Fruit fly (Drosophila melanogaster) whole organism, embryonic: Measurements from ENCODE around the gene Ac76E.

Experiments used
- C15 ChIP-seq: fragments of 200-800 bp; sonication (Bioruptor generic); IDR thresholded peaks from 3 replicates; pipeline ENCODE4 v1.3.6; 2022; ENCODE audit warnings: missing biosample characterization, missing genetic modification characterization
- CG10979 ChIP-seq: fragments of 200-800 bp; sonication (Bioruptor generic); optimal IDR thresholded peaks from 2 replicates; lab custom pipeline; 2018; ENCODE audit warnings: missing biosample characterization, mild to moderate bottlenecking, missing genetic modification characterization, moderate library complexity
- CG11504 ChIP-seq: fragments of 200-800 bp; sonication (Bioruptor generic); optimal IDR thresholded peaks from 3 replicates; lab custom pipeline; 2019; ENCODE audit warnings: missing biosample characterization, mild to moderate bottlenecking, missing genetic modification characterization, moderate library complexity
- CG11560 ChIP-seq: fragments of 200-800 bp; sonication (Bioruptor generic); IDR thresholded peaks from 3 replicates; pipeline ENCODE4 v1.3.6; 2022; ENCODE audit warnings: missing biosample characterization, missing genetic modification characterization
- CG12744 ChIP-seq: fragments of 200-800 bp; sonication (Bioruptor generic); optimal IDR thresholded peaks from 2 replicates; lab custom pipeline; 2016; ENCODE audit warnings: missing biosample characterization, missing genetic modification characterization
- CG14441 ChIP-seq: fragments of 200-800 bp; sonication (Bioruptor generic); IDR thresholded peaks from 2 replicates; pipeline ENCODE4 v1.3.6; 2022; ENCODE audit warnings: missing biosample characterization, missing genetic modification characterization
- CG1529 ChIP-seq: fragments of 200-800 bp; sonication (Bioruptor generic); optimal IDR thresholded peaks from 3 replicates; lab custom pipeline; 2018; ENCODE audit warnings: missing biosample characterization, missing genetic modification characterization
- CG15514 ChIP-seq: fragments of 200-800 bp; sonication (Bioruptor generic); optimal IDR thresholded peaks from 3 replicates; lab custom pipeline; 2017; ENCODE audit warnings: missing biosample characterization, missing genetic modification characterization, mild to moderate bottlenecking, moderate library complexity, missing genetic modification reagents
- CG15696 ChIP-seq: fragments of 200-800 bp; sonication (Bioruptor generic); optimal IDR thresholded peaks from 2 replicates; lab custom pipeline; 2019; ENCODE audit warnings: missing biosample characterization, mild to moderate bottlenecking, missing genetic modification characterization, moderate library complexity
- CG17612 ChIP-seq: fragments of 200-800 bp; sonication (Bioruptor generic); IDR thresholded peaks from 2 replicates; pipeline ENCODE4 v1.3.6; 2022; ENCODE audit warnings: missing biosample characterization, missing genetic modification characterization
- CG2120 ChIP-seq: fragments of 200-800 bp; sonication (Bioruptor generic); optimal IDR thresholded peaks from 3 replicates; lab custom pipeline; 2016; ENCODE audit warnings: missing biosample characterization, missing genetic modification characterization
- CG30020 ChIP-seq: fragments of 200-800 bp; optimal IDR thresholded peaks from 2 replicates; lab custom pipeline; 2019; ENCODE audit warnings: missing biosample characterization, mild to moderate bottlenecking, missing genetic modification characterization, moderate library complexity
- CG31388 ChIP-seq: fragments of 200-800 bp; sonication (Bioruptor generic); optimal IDR thresholded peaks from 2 replicates; lab custom pipeline; 2016; ENCODE audit warnings: missing biosample characterization, missing genetic modification characterization
- CG33213 ChIP-seq: fragments of 200-800 bp; sonication (Bioruptor generic); optimal IDR thresholded peaks from 3 replicates; lab custom pipeline; 2016; ENCODE audit warnings: missing biosample characterization, missing genetic modification characterization
- CG3847 ChIP-seq: fragments of 200-800 bp; sonication (Bioruptor generic); IDR thresholded peaks from 2 replicates; pipeline ENCODE4 v1.3.6; 2022; ENCODE audit warnings: missing biosample characterization, missing genetic modification characterization
- CG7357 ChIP-seq: fragments of 200-800 bp; sonication (Bioruptor generic); IDR thresholded peaks from 3 replicates; pipeline ENCODE4 v1.3.6; 2022; ENCODE audit warnings: missing biosample characterization, missing genetic modification characterization
- CG7928 ChIP-seq: fragments of 200-800 bp; sonication (Bioruptor generic); optimal IDR thresholded peaks from 2 replicates; lab custom pipeline; 2017; ENCODE audit warnings: missing biosample characterization, mild to moderate bottlenecking, missing genetic modification characterization
- CG8924 ChIP-seq: fragments of 200-800 bp; optimal IDR thresholded peaks from 3 replicates; lab custom pipeline; 2019; ENCODE audit warnings: missing biosample characterization, mild to moderate bottlenecking, missing genetic modification characterization, moderate library complexity
- CG9609 ChIP-seq: fragments of 200-800 bp; sonication (Bioruptor generic); optimal IDR thresholded peaks from 3 replicates; lab custom pipeline; 2016; ENCODE audit warnings: missing biosample characterization, missing genetic modification characterization
- CG9876 ChIP-seq: fragments of 200-800 bp; sonication (Bioruptor generic); optimal IDR thresholded peaks from 2 replicates; lab custom pipeline; 2016; ENCODE audit warnings: missing biosample characterization, missing genetic modification characterization
- D19A ChIP-seq: fragments of 200-800 bp; optimal IDR thresholded peaks from 3 replicates; lab custom pipeline; 2019; ENCODE audit warnings: missing biosample characterization, mild to moderate bottlenecking, missing genetic modification characterization, moderate library complexity
- Dfd ChIP-seq, 2 experiments: fragments of >200 bp; optimal IDR thresholded peaks; 2 replicates each; lab custom pipeline; 2017; ENCODE audit warnings: missing biosample characterization in 2 of 2, missing genetic modification characterization in 2 of 2
- Dref ChIP-seq: fragments of 200-800 bp; sonication (Bioruptor generic); IDR thresholded peaks from 2 replicates; pipeline ENCODE4 v1.3.6; 2022; ENCODE audit warnings: missing biosample characterization, missing genetic modification characterization
- E2f1 ChIP-seq: fragments of 200-800 bp; sonication (Bioruptor generic); IDR thresholded peaks from 2 replicates; pipeline ENCODE4 v1.3.6; 2022; ENCODE audit warnings: missing biosample characterization, missing genetic modification characterization
- HLH4C ChIP-seq: fragments of 200-800 bp; sonication (Bioruptor generic); IDR thresholded peaks from 3 replicates; pipeline ENCODE4 v1.3.6; 2022; ENCODE audit warnings: missing biosample characterization, missing genetic modification characterization; ENCODE audit not compliant: partially characterized antibody
- Hey ChIP-seq: fragments of 200-800 bp; sonication (Bioruptor generic); optimal IDR thresholded peaks from 3 replicates; lab custom pipeline; 2018; ENCODE audit warnings: missing biosample characterization, mild to moderate bottlenecking, missing genetic modification characterization
- HmgZ ChIP-seq: fragments of 200-800 bp; sonication (Bioruptor generic); optimal IDR thresholded peaks from 2 replicates; lab custom pipeline; 2018; ENCODE audit warnings: missing biosample characterization, mild to moderate bottlenecking, missing genetic modification characterization
- Hr3 ChIP-seq: fragments of 200-800 bp; sonication (Bioruptor generic); optimal IDR thresholded peaks from 3 replicates; lab custom pipeline; 2016; ENCODE audit warnings: missing biosample characterization, missing genetic modification characterization
- Nf-YC ChIP-seq: fragments of 200-800 bp; optimal IDR thresholded peaks from 3 replicates; lab custom pipeline; 2019; ENCODE audit warnings: missing biosample characterization, mild to moderate bottlenecking, missing genetic modification characterization, moderate library complexity
- Scr ChIP-seq: fragments of 200-800 bp; sonication (Bioruptor generic); IDR thresholded peaks from 2 replicates; pipeline ENCODE4 v1.3.6; 2022; ENCODE audit warnings: missing biosample characterization, missing genetic modification characterization; ENCODE audit not compliant: partially characterized antibody
- ash1 ChIP-seq: fragments of 200-800 bp; sonication (Bioruptor generic); optimal IDR thresholded peaks from 2 replicates; lab custom pipeline; 2018; ENCODE audit warnings: missing biosample characterization, mild to moderate bottlenecking, missing genetic modification characterization
- bsh ChIP-seq, 2 experiments: fragments of 200-800 bp; sonication (Bioruptor generic); optimal IDR thresholded peaks; 2 replicates each; lab custom pipeline; 2017 to 2018; ENCODE audit warnings: mild to moderate bottlenecking in 2 of 2, missing biosample characterization in 2 of 2, missing genetic modification characterization in 2 of 2, moderate library complexity in 1 of 2
- chif ChIP-seq, 2 experiments: fragments of 200-800 bp; sonication (Bioruptor generic); optimal IDR thresholded peaks; 3 replicates each; lab custom pipeline; 2016; ENCODE audit warnings: missing biosample characterization in 2 of 2, missing genetic modification characterization in 2 of 2
- ci ChIP-seq: fragments of 200-800 bp; sonication (Bioruptor generic); IDR thresholded peaks from 3 replicates; pipeline ENCODE4 v1.3.6; 2022; ENCODE audit warnings: missing biosample characterization, missing genetic modification characterization
- crc ChIP-seq: fragments of 200-800 bp; sonication (Bioruptor generic); optimal IDR thresholded peaks from 2 replicates; lab custom pipeline; 2016; ENCODE audit warnings: missing biosample characterization, missing genetic modification characterization
- en ChIP-seq: fragments of 200-800 bp; sonication (Bioruptor generic); optimal IDR thresholded peaks from 2 replicates; lab custom pipeline; 2016; ENCODE audit warnings: missing biosample characterization, missing genetic modification characterization
- gsb ChIP-seq: fragments of 200-800 bp; sonication (Bioruptor generic); IDR thresholded peaks from 2 replicates; pipeline ENCODE4 v1.3.6; 2022; ENCODE audit warnings: missing biosample characterization, missing genetic modification characterization
- ham ChIP-seq: fragments of 200-800 bp; sonication (Bioruptor generic); IDR thresholded peaks from 2 replicates; pipeline ENCODE4 v1.3.6; 2022; ENCODE audit warnings: missing biosample characterization, missing genetic modification characterization
- hth ChIP-seq: fragments of >200 bp; optimal IDR thresholded peaks from 2 replicates; lab custom pipeline; 2017; ENCODE audit warnings: inconsistent platforms
- lab ChIP-seq: fragments of 200-800 bp; sonication (Bioruptor generic); optimal IDR thresholded peaks from 3 replicates; lab custom pipeline; 2017; ENCODE audit warnings: missing biosample characterization, missing genetic modification characterization, mild to moderate bottlenecking, moderate library complexity, missing genetic modification reagents
- otp ChIP-seq: fragments of 200-800 bp; sonication (Bioruptor generic); IDR thresholded peaks from 3 replicates; pipeline ENCODE4, ENCODE4 v1.3.6; 2022; ENCODE audit warnings: missing biosample characterization, missing genetic modification characterization
- peb ChIP-seq: fragments of 200-800 bp; sonication (Bioruptor generic); IDR thresholded peaks from 2 replicates; pipeline ENCODE4 v1.3.6; 2022; ENCODE audit warnings: missing biosample characterization, missing genetic modification characterization
- pfk ChIP-seq: fragments of 200-800 bp; sonication (Bioruptor generic); optimal IDR thresholded peaks from 2 replicates; lab custom pipeline; 2018; ENCODE audit warnings: missing biosample characterization, mild to moderate bottlenecking, missing genetic modification characterization, moderate library complexity
- phol ChIP-seq: fragments of 200-800 bp; sonication (Bioruptor generic); optimal IDR thresholded peaks from 3 replicates; lab custom pipeline; 2018; ENCODE audit warnings: missing biosample characterization, mild to moderate bottlenecking, missing genetic modification characterization, moderate library complexity
- pum ChIP-seq: fragments of 200-800 bp; sonication (Bioruptor generic); optimal IDR thresholded peaks from 2 replicates; lab custom pipeline; 2016; ENCODE audit warnings: missing biosample characterization, missing genetic modification characterization
- ro ChIP-seq: fragments of 200-800 bp; sonication (Bioruptor generic); IDR thresholded peaks from 2 replicates; pipeline ENCODE4 v1.3.6; 2022; ENCODE audit warnings: missing biosample characterization, missing genetic modification characterization
- schlank ChIP-seq: fragments of 200-800 bp; sonication (Bioruptor generic); optimal IDR thresholded peaks from 2 replicates; lab custom pipeline; 2018; ENCODE audit warnings: missing biosample characterization, mild to moderate bottlenecking, missing genetic modification characterization
- sna ChIP-seq: fragments of 200-800 bp; sonication (Bioruptor generic); IDR thresholded peaks from 2 replicates; pipeline ENCODE4 v1.3.6; 2022; ENCODE audit warnings: missing biosample characterization, missing genetic modification characterization; ENCODE audit not compliant: partially characterized antibody
- ssp ChIP-seq: fragments of 200-800 bp; sonication (Bioruptor generic); IDR thresholded peaks from 2 replicates; pipeline ENCODE4 v1.3.6; 2022; ENCODE audit warnings: missing biosample characterization, missing genetic modification characterization
- tup ChIP-seq: fragments of 200-800 bp; sonication (Bioruptor generic); optimal IDR thresholded peaks from 2 replicates; lab custom pipeline; 2016; ENCODE audit warnings: missing biosample characterization, mild to moderate bottlenecking, missing genetic modification characterization, moderate library complexity

Ac76E gene

DNA sequence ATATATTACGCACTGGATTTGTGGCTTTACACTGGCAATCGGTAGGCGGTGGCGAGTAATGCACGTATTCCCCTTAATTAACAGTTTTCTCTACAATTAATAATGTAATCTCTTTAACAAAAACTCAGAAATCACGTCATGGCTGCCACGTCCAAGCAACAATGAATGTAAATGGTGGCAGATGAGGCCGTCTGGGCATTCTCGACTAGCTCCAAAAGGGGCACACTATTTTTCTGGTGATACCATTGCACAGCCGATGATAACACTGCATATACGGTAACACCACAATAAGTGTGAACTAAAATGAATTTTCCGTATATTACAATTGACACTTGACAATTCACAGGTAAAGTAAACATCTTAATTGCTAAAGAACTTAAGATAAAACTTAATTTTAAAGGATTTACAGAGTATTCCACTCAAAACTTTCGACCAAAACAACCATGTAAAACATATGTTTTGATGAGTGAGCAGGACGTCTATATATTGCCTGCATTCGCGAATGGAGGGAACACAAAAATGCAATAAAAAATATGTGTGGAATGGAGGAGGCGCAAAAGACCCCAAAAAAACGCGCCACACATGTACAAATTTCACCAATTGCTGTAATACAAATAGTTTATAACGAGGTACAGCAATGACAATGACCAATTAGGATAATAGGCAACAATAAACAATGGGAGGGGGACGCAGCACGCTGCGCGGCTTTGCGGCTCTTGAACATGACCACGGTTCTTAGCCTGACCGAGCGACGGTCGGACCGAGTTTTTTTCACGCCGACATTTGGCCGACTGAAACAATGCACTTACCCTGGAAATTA is 29.6 kb upstream of the Ac76E start (continued):
- no peak for TF ChIP-seq lab (GFP tag; lab: Kevin White, UChicago)
- no peak for TF ChIP-seq CG9876 (GFP tag; lab: Kevin White, UChicago)
- no peak for TF ChIP-seq chif (GFP tag; optimal IDR thresholded peaks at IDR 0.05; lab: Kevin White, UChicago)
- no peak for TF ChIP-seq CG17612
- TF ChIP-seq sna (GFP tag; lab: Robert Waterston, UW) = no peak
- TF ChIP-seq HLH4C = no peak
- no peak for TF ChIP-seq CG15696 (tag; lab: Kevin White, UChicago)
- TF ChIP-seq CG3847 = peak; percentile 41
- no peak for TF ChIP-seq otp (GFP tag; lab: Robert Waterston, UW)
- no peak for TF ChIP-seq peb
- TF ChIP-seq CG8924 (tag; lab: Kevin White, UChicago) = peak; percentile 67
- TF ChIP-seq CG15514 = peak; percentile 63
- TF ChIP-seq CG7357 (GFP tag; lab: Robert Waterston, UW) = no peak
- TF ChIP-seq CG11504 (tag; lab: Kevin White, UChicago) = no peak
- TF ChIP-seq E2f1 (GFP tag; lab: Robert Waterston, UW) = no peak
- no peak for TF ChIP-seq CG7928 (GFP tag; lab: Kevin White, UChicago)
- TF ChIP-seq CG12744 (GFP tag; lab: Kevin White, UChicago) = no peak
- no peak for TF ChIP-seq bsh (GFP tag; optimal IDR thresholded peaks at IDR 0.05; lab: Kevin White, UChicago)
- no peak for TF ChIP-seq CG14441
- TF ChIP-seq CG11560 (tag; lab: Robert Waterston, UW) = no peak
- peak; percentile 51 for TF ChIP-seq CG33213 (GFP tag; lab: Kevin White, UChicago)
- peak; percentile 38 for TF ChIP-seq CG30020
- TF ChIP-seq CG31388 (GFP tag; lab: Kevin White, UChicago) = no peak
- peak; percentile 89 for TF ChIP-seq phol (tag; lab: Kevin White, UChicago)
- no peak for TF ChIP-seq CG10979 (tag; lab: Kevin White, UChicago)
- TF ChIP-seq pfk (GFP tag; lab: Kevin White, UChicago) = no peak
- TF ChIP-seq ham = no peak
- TF ChIP-seq Hr3 (GFP tag; lab: Kevin White, UChicago) = no peak
- TF ChIP-seq tup (GFP tag; lab: Kevin White, UChicago) = no peak
- 0 out of 2 replicates have a peak, but pooled peaks have one; percentile 17 for TF ChIP-seq Scr (GFP tag; lab: Robert Waterston, UW)
- TF ChIP-seq crc = no peak
- no peak for TF ChIP-seq en (GFP tag; lab: Kevin White, UChicago)
- no peak for TF ChIP-seq CG9609 (GFP tag; lab: Kevin White, UChicago)
- TF ChIP-seq ash1 (GFP tag; lab: Kevin White, UChicago) = no peak
- TF ChIP-seq ssp (GFP tag; lab: Robert Waterston, UW) = no peak
- TF ChIP-seq CG1529 (GFP tag; lab: Kevin White, UChicago) = no peak
- peak; percentile 3 for TF ChIP-seq Nf-YC
- peak; percentile 9 for TF ChIP-seq D19A
- no peak for TF ChIP-seq gsb (GFP tag; lab: Robert Waterston, UW)
- TF ChIP-seq ci (GFP tag; lab: Robert Waterston, UW) = peak; percentile 59; the same call in 2 of the 3 replicates
- TF ChIP-seq CG2120 = no peak
- no peak for TF ChIP-seq Hey
- TF ChIP-seq C15 (GFP tag; lab: Robert Waterston, UW) = no peak
- no peak for TF ChIP-seq pum
- TF ChIP-seq Dfd (GFP tag; optimal IDR thresholded peaks at IDR 0.05; lab: Kevin White, UChicago) = no peak
- TF ChIP-seq hth (lab: Kevin White, UChicago) = no peak
- peak; percentile 33 for TF ChIP-seq HmgZ (tag; lab: Kevin White, UChicago)
- peak; percentile 51 for TF ChIP-seq Dref (GFP tag; lab: Robert Waterston, UW)
- TF ChIP-seq ro = no peak
- TF ChIP-seq schlank = no peak
